Worm (Caenorhabditis elegans) whole organism, L1 larva: ENCODE measurements around the gene T12B5.15.
A peak's percentile ranks its signal among the peaks of the same experiment; 100 is the strongest.

ENCODE experiments used
- efl-1 ChIP-seq, 4 experiments: fragments of 150-350 bp; optimal IDR thresholded peaks in 3 of 4; peaks in 1 of 4; 1 replicate in 1 of 4; 2 replicates in 3 of 4; lab custom pipeline; 2014; ENCODE audit warnings: missing biosample characterization in 2 of 4, missing genetic modification characterization in 2 of 4, missing genetic modification reagents in 2 of 4
- jun-1 ChIP-seq: fragments of 150-350 bp; optimal IDR thresholded peaks from 2 replicates; lab custom pipeline; 2014; ENCODE audit warnings: missing biosample characterization, missing genetic modification reagents, missing genetic modification characterization

T12B5.15 gene

ce11 chrIII:907311-907710 lies 47.1 kb downstream of the T12B5.15 start, which contains the start of gene F23H11.4:
F23H11.4 (minus strand) TSS chrIII:907539.
- TF ChIP-seq jun-1 (tag; lab: Kevin White, UChicago) (no peak), efl-1 (optimal IDR thresholded peaks at IDR 0.05; lab: Kevin White, UChicago) (no peak), efl-1 (GFP tag; optimal IDR thresholded peaks at IDR 0.05 in 1 of 2; lab: Kevin White, UChicago) (peak in 1 of 2 experiments; percentile 71)
